Worm (Caenorhabditis elegans) whole organism, early embryonic: ENCODE data around the gene Y62E10A.13.

Source experiments
- ama-1 ChIP-seq: fragments of 150-350 bp; optimal IDR thresholded peaks from 2 replicates; lab custom pipeline; 2014
- ceh-13 ChIP-seq: fragments of 200-800 bp; sonication (Bioruptor generic); optimal IDR thresholded peaks from 2 replicates; lab custom pipeline; 2018; ENCODE audit warnings: mild to moderate bottlenecking, missing genetic modification characterization, missing compliant biosample characterization
- flt-1 ChIP-seq: fragments of 200-800 bp; sonication (Bioruptor generic); IDR thresholded peaks from 2 replicates; pipeline ENCODE4 v1.3.6; 2022; ENCODE audit warnings: missing genetic modification characterization, missing compliant biosample characterization
- hmbx-1 ChIP-seq: sonication (generic microtip); optimal IDR thresholded peaks from 2 replicates; lab custom pipeline; 2016; ENCODE audit warnings: mild to moderate bottlenecking, missing genetic modification characterization, missing compliant biosample characterization

- TF ChIP-seq hmbx-1 (tag; lab: Kevin White, UChicago) = no peak
- TF ChIP-seq ceh-13 (GFP tag; lab: Kevin White, UChicago) = no peak
- TF ChIP-seq flt-1 (GFP tag; lab: Robert Waterston, UW) = no peak
- TF ChIP-seq ama-1 (lab: Kevin White, UChicago) = no peak
These were observed 28.6 kb downstream of the Y62E10A.13 start, which contains the start of the genes rla-2, popl-7 and Y62E10A.24 for ce11 chrIV:13370235-13370739.
